Worm (Caenorhabditis elegans) whole organism, L4 larva: ENCODE results near the gene toc-1.

Source experiments
- ZK546.5 ChIP-seq, 2 experiments: sonication (generic microtip); optimal IDR thresholded peaks; 2 replicates each; lab custom pipeline; 2017; ENCODE audit warnings: missing biosample characterization in 2 of 2, missing genetic modification characterization in 2 of 2
- aly-2 ChIP-seq: sonication (generic microtip); optimal IDR thresholded peaks from 2 replicates; lab custom pipeline; 2018; ENCODE audit warnings: missing biosample characterization, missing genetic modification characterization
- ama-1 ChIP-seq: fragments of 150-350 bp; optimal IDR thresholded peaks from 2 replicates; lab custom pipeline; 2014; ENCODE audit warnings: inconsistent platforms, mixed read lengths
- ceh-20 ChIP-seq: fragments of 200-800 bp; sonication (Bioruptor generic); IDR thresholded peaks from 2 replicates; pipeline ENCODE4 v1.3.6; 2022; ENCODE audit warnings: missing genetic modification reagents, missing genetic modification characterization, missing compliant biosample characterization
- daf-16 ChIP-seq, 3 experiments: sonication (generic microtip); optimal IDR thresholded peaks; 2 replicates each; lab custom pipeline; 2016 to 2017; ENCODE audit warnings: missing genetic modification characterization in 3 of 3, missing genetic modification reagents in 3 of 3, mild to moderate bottlenecking in 2 of 3, missing compliant biosample characterization in 2 of 3, missing biosample characterization in 1 of 3, moderate library complexity in 1 of 3
- dmd-6 ChIP-seq: fragments of 200-800 bp; sonication (Bioruptor generic); IDR thresholded peaks from 2 replicates; pipeline ENCODE4 v1.3.6; 2022; ENCODE audit warnings: missing genetic modification reagents, missing genetic modification characterization, missing compliant biosample characterization
- lim-7 ChIP-seq: fragments of 200-800 bp; sonication (Bioruptor generic); IDR thresholded peaks from 2 replicates; pipeline ENCODE4 v1.3.6; 2022; ENCODE audit warnings: missing genetic modification characterization, missing compliant biosample characterization
- madf-5 ChIP-seq, 2 experiments: fragments of 200-800 bp; sonication (Bioruptor generic); IDR thresholded peaks; 2 replicates each; pipeline ENCODE4 v1.3.6; 2022; ENCODE audit warnings: missing compliant biosample characterization in 2 of 2, missing genetic modification characterization in 2 of 2
- nhr-11 ChIP-seq: fragments of 150-350 bp; optimal IDR thresholded peaks from 2 replicates; lab custom pipeline; 2014; ENCODE audit warnings: missing biosample characterization, missing genetic modification characterization
- nhr-77 ChIP-seq: fragments of 150-350 bp; optimal IDR thresholded peaks from 2 replicates; lab custom pipeline; 2014; ENCODE audit warnings: missing biosample characterization, missing genetic modification characterization
- pqm-1 ChIP-seq: sonication (generic microtip); optimal IDR thresholded peaks from 2 replicates; lab custom pipeline; 2017; ENCODE audit warnings: missing biosample characterization, missing genetic modification characterization
- zip-2 ChIP-seq: fragments of 150-350 bp; optimal IDR thresholded peaks from 2 replicates; lab custom pipeline; 2014; ENCODE audit warnings: missing biosample characterization, missing genetic modification characterization
- ztf-7 ChIP-seq: fragments of 150-350 bp; optimal IDR thresholded peaks from 2 replicates; lab custom pipeline; 2014; ENCODE audit warnings: missing biosample characterization, missing genetic modification characterization

DNA sequence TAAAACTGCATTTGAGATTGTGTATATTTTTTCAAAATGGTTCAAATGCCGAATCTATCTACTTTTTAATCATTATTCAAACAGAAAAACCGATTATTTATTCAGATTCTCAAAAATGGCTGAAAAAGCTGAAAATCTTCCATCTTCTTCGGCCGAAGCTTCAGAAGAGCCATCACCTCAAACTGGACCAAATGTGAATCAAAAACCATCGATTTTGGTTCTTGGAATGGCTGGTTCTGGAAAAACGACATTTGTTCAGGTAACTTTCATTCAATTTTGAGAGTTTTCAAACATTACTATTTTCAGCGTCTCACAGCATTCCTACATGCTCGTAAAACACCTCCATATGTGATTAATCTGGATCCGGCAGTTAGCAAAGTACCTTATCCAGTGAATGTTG is 16.1 kb upstream of the toc-1 start, which contains the start of gene gop-2:
- TF ChIP-seq lim-7 (GFP tag; lab: Robert Waterston, UW) (no peak), nhr-77 (no peak), nhr-11 (tag; lab: Kevin White, UChicago) (no peak), dmd-6 (GFP tag; lab: Robert Waterston, UW) (no peak), daf-16 (GFP tag; optimal IDR thresholded peaks at IDR 0.05; lab: Kevin White, UChicago) (no peak), daf-16 (tag; optimal IDR thresholded peaks at IDR 0.05; lab: Kevin White, UChicago) (no peak), ztf-7 (tag; lab: Kevin White, UChicago) (no peak), ZK546.5 (tag; optimal IDR thresholded peaks at IDR 0.05; lab: Kevin White, UChicago) (no peak), ceh-20 (GFP tag; lab: Robert Waterston, UW) (no peak), madf-5 (GFP tag; IDR thresholded peaks at IDR 0.05; lab: Robert Waterston, UW) (no peak), ama-1 (lab: Kevin White, UChicago) (peak; percentile 24), aly-2 (no peak), zip-2 (tag; lab: Kevin White, UChicago) (no peak), pqm-1 (tag; lab: Kevin White, UChicago) (no peak)
